Worm (Caenorhabditis elegans) whole organism, early embryonic: ENCODE data around the gene Y22D7AL.15.

Experiments used
- B0310.2 ChIP-seq: sonication (generic microtip); optimal IDR thresholded peaks from 2 replicates; lab custom pipeline; 2016; ENCODE audit warnings: mild to moderate bottlenecking, missing genetic modification characterization, missing compliant biosample characterization
- F13C5.2 ChIP-seq: sonication (generic microtip); optimal IDR thresholded peaks from 2 replicates; lab custom pipeline; 2017; ENCODE audit warnings: mild to moderate bottlenecking, missing genetic modification characterization, inconsistent platforms, missing compliant biosample characterization
- aly-1 ChIP-seq: sonication (generic microtip); optimal IDR thresholded peaks from 2 replicates; lab custom pipeline; 2016; ENCODE audit warnings: missing genetic modification characterization, missing compliant biosample characterization
- ama-1 ChIP-seq: fragments of 150-350 bp; optimal IDR thresholded peaks from 2 replicates; lab custom pipeline; 2014
- ceh-13 ChIP-seq: fragments of 200-800 bp; sonication (Bioruptor generic); optimal IDR thresholded peaks from 2 replicates; lab custom pipeline; 2018; ENCODE audit warnings: mild to moderate bottlenecking, missing genetic modification characterization, missing compliant biosample characterization
- ceh-36 ChIP-seq: sonication (generic microtip); optimal IDR thresholded peaks from 2 replicates; lab custom pipeline; 2016; ENCODE audit warnings: missing genetic modification characterization, inconsistent platforms, missing compliant biosample characterization
- ets-7 ChIP-seq: sonication (generic microtip); optimal IDR thresholded peaks from 2 replicates; lab custom pipeline; 2016; ENCODE audit warnings: missing genotype, missing genetic modification characterization, missing compliant biosample characterization
- flt-1 ChIP-seq: fragments of 200-800 bp; sonication (Bioruptor generic); IDR thresholded peaks from 2 replicates; pipeline ENCODE4 v1.3.6; 2022; ENCODE audit warnings: missing genetic modification characterization, missing compliant biosample characterization
- hmbx-1 ChIP-seq: sonication (generic microtip); optimal IDR thresholded peaks from 2 replicates; lab custom pipeline; 2016; ENCODE audit warnings: mild to moderate bottlenecking, missing genetic modification characterization, missing compliant biosample characterization
- hmg-4 ChIP-seq: fragments of 200-800 bp; sonication (Bioruptor generic); optimal IDR thresholded peaks from 2 replicates; lab custom pipeline; 2018; ENCODE audit warnings: mild to moderate bottlenecking, missing genetic modification characterization, missing compliant biosample characterization
- hnd-1 ChIP-seq: sonication (generic microtip); optimal IDR thresholded peaks from 2 replicates; lab custom pipeline; 2016; ENCODE audit warnings: missing genetic modification characterization, missing compliant biosample characterization
- pes-1 ChIP-seq: fragments of 200-800 bp; sonication (Bioruptor generic); IDR thresholded peaks from 2 replicates; pipeline ENCODE4 v1.3.6; 2022; ENCODE audit warnings: missing genetic modification reagents, missing genetic modification characterization, missing compliant biosample characterization
- scrt-1 ChIP-seq: fragments of 200-800 bp; sonication (Bioruptor generic); IDR thresholded peaks from 2 replicates; pipeline ENCODE4 v1.3.6; 2022; ENCODE audit warnings: missing genetic modification characterization, missing compliant biosample characterization
- sea-1 ChIP-seq: fragments of 200-800 bp; sonication (Bioruptor generic); conservative IDR thresholded peaks from 2 replicates; pipeline ENCODE4 v1.3.6; 2022; ENCODE audit warnings: missing genetic modification characterization, missing compliant biosample characterization
- tbx-11 ChIP-seq: fragments of 200-800 bp; sonication (Bioruptor generic); IDR thresholded peaks from 2 replicates; pipeline ENCODE4 v1.3.6; 2022; ENCODE audit warnings: missing genetic modification characterization, missing compliant biosample characterization
- tbx-37 ChIP-seq: fragments of 200-800 bp; sonication (Bioruptor generic); conservative IDR thresholded peaks from 2 replicates; pipeline ENCODE4 v1.3.6; 2022; ENCODE audit warnings: missing genetic modification reagents, missing genetic modification characterization, missing compliant biosample characterization
- tra-4 ChIP-seq: sonication (generic microtip); optimal IDR thresholded peaks from 2 replicates; lab custom pipeline; 2017; ENCODE audit warnings: missing genetic modification characterization, missing compliant biosample characterization

Gene Y22D7AL.15

ce11 chrIII:1659763-1660162 lies at the start of gene Y22D7AL.15:
TSS of gene Y22D7AL.15 (minus strand) at chrIII:1659863.
- TF ChIP-seq B0310.2 (tag; lab: Kevin White, UChicago) (no peak), F13C5.2 (no peak), ceh-13 (no peak), tra-4 (no peak), ets-7 (no peak), hmg-4 (no peak), ceh-36 (tag; lab: Kevin White, UChicago) (no peak), sea-1 (GFP tag; lab: Robert Waterston, UW) (no peak), aly-1 (tag; lab: Kevin White, UChicago) (no peak), ama-1 (no peak), hnd-1 (no peak)

DNA sequence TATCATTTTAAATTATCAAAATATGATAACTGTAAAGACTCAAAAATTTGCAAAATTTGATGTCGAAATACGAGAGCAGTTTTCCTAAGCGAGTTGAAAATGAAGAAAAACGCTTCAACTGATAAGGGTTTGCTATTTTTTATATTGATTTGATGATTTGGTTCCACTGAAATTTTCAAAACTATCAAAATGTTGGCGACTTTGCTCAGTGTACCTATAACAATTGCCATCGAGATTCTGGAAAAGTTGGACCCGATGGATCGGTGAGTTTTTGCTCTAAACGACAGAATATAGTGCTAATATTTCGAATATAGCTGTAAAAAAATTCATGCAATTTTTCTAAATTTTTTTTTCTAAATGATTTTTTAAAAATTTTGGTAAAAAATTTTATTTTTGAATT lies 46.1 kb upstream of the Y22D7AL.15 start, which contains the start of the genes fbxa-13 and Y22D7AR.2:
fbxa-13 (minus strand) TSS at position 101 of the 400 bp plus-strand sequence.
Y22D7AR.2 (plus strand) TSS at position 148 of the 400 bp plus-strand sequence.
- TF ChIP-seq ama-1, result no peak
- TF ChIP-seq F13C5.2, result no peak
- no peak for TF ChIP-seq hmg-4
- no peak for TF ChIP-seq tra-4
- TF ChIP-seq pes-1 (GFP tag; lab: Robert Waterston, UW), result no peak
- TF ChIP-seq tbx-37 (GFP tag; lab: Robert Waterston, UW), result no peak
- no peak for TF ChIP-seq ceh-36 (tag; lab: Kevin White, UChicago)
- TF ChIP-seq scrt-1 (GFP tag; lab: Robert Waterston, UW), result no peak
- TF ChIP-seq tbx-11 (GFP tag; lab: Robert Waterston, UW), result no peak
- no peak for TF ChIP-seq aly-1 (tag; lab: Kevin White, UChicago)

DNA sequence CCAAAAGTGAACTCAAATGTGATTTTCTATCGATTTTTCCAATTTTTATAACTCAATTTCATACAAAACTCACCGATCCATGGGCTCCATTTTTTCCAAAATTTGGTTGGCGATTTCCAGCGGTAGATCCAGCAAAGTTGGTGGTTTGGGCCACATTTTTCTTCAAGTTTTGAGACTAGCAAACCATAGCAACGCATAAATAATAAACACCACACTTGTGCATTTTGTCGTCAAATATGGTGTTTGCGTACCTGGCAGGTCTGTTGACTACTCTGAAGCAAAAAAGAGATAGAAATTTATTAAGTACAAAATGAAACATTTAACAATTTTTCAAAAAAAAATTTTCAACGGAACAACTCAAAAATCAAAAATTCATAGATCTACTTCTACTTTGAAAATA lies 45.7 kb upstream of the Y22D7AL.15 start:
- TF ChIP-seq F13C5.2 (no peak), ceh-36 (tag; lab: Kevin White, UChicago) (no peak), ceh-13 (no peak), tbx-11 (GFP tag; lab: Robert Waterston, UW) (no peak), pes-1 (GFP tag; lab: Robert Waterston, UW) (no peak), scrt-1 (GFP tag; lab: Robert Waterston, UW) (no peak), ama-1 (no peak), tbx-37 (GFP tag; lab: Robert Waterston, UW) (no peak), B0310.2 (tag; lab: Kevin White, UChicago) (no peak), ets-7 (no peak), hmbx-1 (tag; lab: Kevin White, UChicago) (no peak), hnd-1 (no peak), tra-4 (no peak), aly-1 (tag; lab: Kevin White, UChicago) (no peak), sea-1 (GFP tag; lab: Robert Waterston, UW) (no peak), hmg-4 (no peak), flt-1 (no peak)

ce11 chrIII:1704020-1704419 lies 44.4 kb upstream of the Y22D7AL.15 start:
- peak; percentile 84 for TF ChIP-seq ceh-36 (tag; lab: Kevin White, UChicago)
- TF ChIP-seq pes-1 (GFP tag; lab: Robert Waterston, UW), result no peak

DNA sequence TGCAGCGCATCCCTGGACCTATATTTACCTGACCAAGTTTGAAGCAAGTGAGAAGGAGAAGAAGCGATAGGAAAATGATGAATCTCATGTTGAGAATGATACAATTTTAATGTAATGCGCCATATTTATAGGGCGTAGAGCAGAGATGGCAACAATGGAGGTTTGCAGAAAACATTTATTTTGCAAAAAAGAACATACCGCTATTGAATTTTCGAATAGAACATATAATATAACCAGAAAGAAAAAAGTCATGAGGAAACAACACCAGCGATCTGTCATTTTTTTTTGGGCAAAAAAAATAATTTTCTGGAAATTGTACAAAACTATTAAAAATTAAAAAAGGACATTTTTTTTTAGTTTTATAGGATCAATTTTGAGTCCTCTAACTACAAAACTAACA lies 42.7 kb upstream of the Y22D7AL.15 start, which contains the start of gene spex-3:
spex-3 (minus strand) TSS at position 101 of the 400 bp plus-strand sequence.
- TF ChIP-seq hnd-1, result no peak
- no peak for TF ChIP-seq sea-1 (GFP tag; lab: Robert Waterston, UW)

DNA sequence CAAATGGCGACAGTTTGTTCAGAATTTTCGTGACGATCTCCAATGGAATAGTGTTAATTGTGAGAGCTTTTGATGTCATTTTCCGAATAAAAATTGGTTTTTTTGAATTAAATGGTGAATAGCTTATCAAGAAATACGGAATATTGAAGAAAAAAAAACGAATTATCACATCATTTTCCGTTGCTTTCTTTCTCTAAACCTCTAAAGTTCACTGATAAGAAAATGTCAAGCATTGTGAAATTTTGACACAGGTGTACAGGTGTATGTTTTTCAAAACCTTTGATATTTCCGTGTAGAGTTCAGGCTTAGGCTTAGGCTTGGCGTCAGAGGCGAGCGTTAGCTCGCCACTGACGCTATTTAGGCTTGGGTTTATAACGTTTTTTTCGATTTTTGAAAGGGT lies 39.2 kb upstream of the Y22D7AL.15 start, which contains the start of gene fbxa-74:
fbxa-74 (minus strand) TSS at position 145 of the 400 bp plus-strand sequence.
- TF ChIP-seq ama-1, result no peak

DNA sequence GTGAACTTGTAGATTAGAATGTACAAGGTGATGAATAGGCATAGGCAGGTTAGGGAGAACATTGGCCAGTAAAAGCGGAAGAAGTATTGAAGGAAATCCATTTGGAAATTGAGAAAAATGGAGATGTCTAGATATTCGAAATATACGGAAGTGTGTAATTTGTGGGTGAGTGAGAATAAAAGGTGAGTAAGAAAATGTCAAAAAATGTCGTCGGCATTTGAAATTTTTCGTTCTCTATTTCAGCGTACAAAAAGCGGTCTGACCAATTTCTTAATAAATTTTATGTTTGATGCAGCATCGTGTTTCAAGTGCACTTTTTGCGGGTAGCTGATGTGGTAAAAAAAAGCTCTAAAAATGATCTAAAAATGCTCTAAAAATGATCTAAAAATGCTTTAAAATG lies 35.3 kb upstream of the Y22D7AL.15 start, which contains the start of gene srd-64:
srd-64 (minus strand) TSS at position 101 of the 400 bp plus-strand sequence.
- no peak for TF ChIP-seq sea-1 (GFP tag; lab: Robert Waterston, UW)
- TF ChIP-seq ceh-36 (tag; lab: Kevin White, UChicago), result no peak
- no peak for TF ChIP-seq tbx-37 (GFP tag; lab: Robert Waterston, UW)
- TF ChIP-seq pes-1 (GFP tag; lab: Robert Waterston, UW), result no peak
- no peak for TF ChIP-seq B0310.2 (tag; lab: Kevin White, UChicago)

- no peak for TF ChIP-seq ceh-13
- no peak for TF ChIP-seq hnd-1
- no peak for TF ChIP-seq F13C5.2
- no peak for TF ChIP-seq sea-1 (GFP tag; lab: Robert Waterston, UW)
- TF ChIP-seq tbx-11 (GFP tag; lab: Robert Waterston, UW), result no peak
- no peak for TF ChIP-seq aly-1 (tag; lab: Kevin White, UChicago)
- no peak for TF ChIP-seq pes-1 (GFP tag; lab: Robert Waterston, UW)
- no peak for TF ChIP-seq ama-1
- no peak for TF ChIP-seq scrt-1 (GFP tag; lab: Robert Waterston, UW)
- TF ChIP-seq tbx-37 (GFP tag; lab: Robert Waterston, UW), result no peak
- no peak for TF ChIP-seq ceh-36 (tag; lab: Kevin White, UChicago)
- TF ChIP-seq hmbx-1 (tag; lab: Kevin White, UChicago), result no peak
- TF ChIP-seq tra-4, result no peak
- TF ChIP-seq B0310.2 (tag; lab: Kevin White, UChicago), result no peak
- TF ChIP-seq flt-1, result no peak
- no peak for TF ChIP-seq hmg-4
- TF ChIP-seq ets-7, result no peak
Observed at ce11 chrIII:1689927-1690326, 30.3 kb upstream of the Y22D7AL.15 start, which contains the start of gene Y22D7AR.14. TSS of gene Y22D7AR.14 (minus strand) at chrIII:1690027.

- TF ChIP-seq ama-1, result no peak
- no peak for TF ChIP-seq ceh-36 (tag; lab: Kevin White, UChicago)
- TF ChIP-seq flt-1, result no peak
- no peak for TF ChIP-seq hnd-1
- TF ChIP-seq scrt-1 (GFP tag; lab: Robert Waterston, UW), result no peak
- no peak for TF ChIP-seq B0310.2 (tag; lab: Kevin White, UChicago)
- no peak for TF ChIP-seq tbx-37 (GFP tag; lab: Robert Waterston, UW)
- no peak for TF ChIP-seq hmg-4
- TF ChIP-seq tra-4, result no peak
Observed at ce11 chrIII:1687999-1688398, 28.3 kb upstream of the Y22D7AL.15 start, which contains the start of gene Y22D7AR.7. TSS of gene Y22D7AR.7 (minus strand) at chrIII:1688099.
